Worm (Caenorhabditis elegans): Measurements from ENCODE around the gene pvf-1.

The pvf-1 gene

DNA sequence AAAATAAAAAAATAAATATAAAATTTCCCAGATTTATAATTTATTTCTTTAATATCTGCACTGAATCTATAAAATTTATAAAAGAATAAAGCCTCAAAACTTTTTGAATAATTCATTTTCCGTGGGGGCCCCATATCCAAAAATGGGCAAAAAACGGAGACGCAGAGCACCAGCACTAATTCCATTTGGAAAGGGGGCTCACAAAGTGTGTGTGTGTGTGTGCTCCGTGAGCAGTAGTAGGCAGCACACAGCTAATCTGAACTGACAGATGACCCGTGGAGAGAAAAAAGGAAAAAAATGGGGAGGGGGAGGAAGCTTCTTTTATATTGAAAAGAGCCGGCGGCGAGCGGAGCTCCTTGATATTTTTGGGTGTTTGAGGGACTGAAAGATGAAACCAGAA lies 32.2 kb downstream of the pvf-1 start:
- TF ChIP-seq tbx-37 (GFP tag; conservative IDR thresholded peaks at IDR 0.05) = no peak
- TF ChIP-seq ama-1 (optimal IDR thresholded peaks at IDR 0.05) = no peak
- TF ChIP-seq scrt-1 (GFP tag; IDR thresholded peaks at IDR 0.05) = no peak
- TF ChIP-seq hmg-4 (GFP tag; optimal IDR thresholded peaks at IDR 0.05) = no peak
- no peak for TF ChIP-seq aly-1 (tag; optimal IDR thresholded peaks at IDR 0.05)
- TF ChIP-seq pes-1 (GFP tag; IDR thresholded peaks at IDR 0.05) = no peak
- no peak for TF ChIP-seq sea-1 (GFP tag; conservative IDR thresholded peaks at IDR 0.05)
- TF ChIP-seq ets-7 (tag; optimal IDR thresholded peaks at IDR 0.05) = no peak
- no peak for TF ChIP-seq hnd-1 (tag; optimal IDR thresholded peaks at IDR 0.05)
- no peak for TF ChIP-seq ceh-36 (tag; optimal IDR thresholded peaks at IDR 0.05)
- no peak for TF ChIP-seq F13C5.2 (tag; optimal IDR thresholded peaks at IDR 0.05)
- TF ChIP-seq B0310.2 (tag; optimal IDR thresholded peaks at IDR 0.05) = no peak
- no peak for TF ChIP-seq ceh-13 (GFP tag; optimal IDR thresholded peaks at IDR 0.05)
- no peak for TF ChIP-seq flt-1 (GFP tag; IDR thresholded peaks at IDR 0.05)
- no peak for TF ChIP-seq hmbx-1 (tag; optimal IDR thresholded peaks at IDR 0.05)
- TF ChIP-seq tra-4 (tag; optimal IDR thresholded peaks at IDR 0.05) = no peak
- no peak for TF ChIP-seq tbx-11 (GFP tag; IDR thresholded peaks at IDR 0.05)

DNA sequence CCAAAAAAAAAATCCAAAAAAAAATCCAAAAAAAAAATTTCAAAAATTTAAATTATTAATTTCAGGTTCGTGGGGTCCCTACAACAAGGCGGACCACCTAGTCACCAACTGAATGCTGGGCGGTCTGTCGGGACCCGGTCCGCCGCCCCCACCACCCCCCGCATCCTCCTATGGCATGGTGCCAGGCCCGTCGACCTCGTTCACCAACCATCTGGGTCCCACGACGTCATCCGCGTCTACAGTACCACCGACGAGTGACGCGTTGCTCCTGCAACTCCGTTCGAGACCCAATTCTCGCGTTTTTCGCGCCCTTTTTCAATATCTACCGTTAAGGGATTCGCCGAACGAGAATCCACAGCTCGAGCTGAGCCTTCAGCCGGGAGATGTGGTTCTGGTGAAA lies 35.1 kb downstream of the pvf-1 start:
- no peak for TF ChIP-seq tbx-11 (GFP tag; IDR thresholded peaks at IDR 0.05)
- TF ChIP-seq ets-7 (tag; optimal IDR thresholded peaks at IDR 0.05) = no peak
- no peak for TF ChIP-seq sea-1 (GFP tag; conservative IDR thresholded peaks at IDR 0.05)
- TF ChIP-seq ama-1 (optimal IDR thresholded peaks at IDR 0.05) = no peak
- no peak for TF ChIP-seq ceh-36 (tag; optimal IDR thresholded peaks at IDR 0.05)

DNA sequence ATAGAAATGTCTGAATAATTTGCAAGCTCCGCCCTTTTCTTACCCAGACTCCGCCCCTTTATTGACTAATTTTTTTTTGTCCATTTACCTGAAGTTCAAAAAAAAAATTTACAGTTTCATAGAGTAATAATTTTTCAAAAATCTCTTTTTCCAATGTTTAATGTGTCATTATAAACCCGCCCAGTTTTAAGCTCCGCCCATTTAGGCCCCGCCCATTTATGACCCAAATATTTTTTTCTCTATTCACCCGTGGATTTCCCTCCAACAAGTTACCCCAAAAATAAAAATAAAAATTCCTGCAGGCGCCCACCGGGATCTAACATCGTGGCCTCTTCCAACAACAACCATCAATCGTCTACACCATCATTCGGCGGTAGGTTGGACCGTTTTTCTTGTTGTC lies 36.1 kb downstream of the pvf-1 start, which contains the start of gene rimb-1:
TSS of gene rimb-1 (plus strand) at position 301 of the 400 bp plus-strand sequence.
- no peak for TF ChIP-seq flt-1 (GFP tag; IDR thresholded peaks at IDR 0.05)
- no peak for TF ChIP-seq ama-1 (optimal IDR thresholded peaks at IDR 0.05)
- TF ChIP-seq B0310.2 (tag; optimal IDR thresholded peaks at IDR 0.05) = no peak

DNA sequence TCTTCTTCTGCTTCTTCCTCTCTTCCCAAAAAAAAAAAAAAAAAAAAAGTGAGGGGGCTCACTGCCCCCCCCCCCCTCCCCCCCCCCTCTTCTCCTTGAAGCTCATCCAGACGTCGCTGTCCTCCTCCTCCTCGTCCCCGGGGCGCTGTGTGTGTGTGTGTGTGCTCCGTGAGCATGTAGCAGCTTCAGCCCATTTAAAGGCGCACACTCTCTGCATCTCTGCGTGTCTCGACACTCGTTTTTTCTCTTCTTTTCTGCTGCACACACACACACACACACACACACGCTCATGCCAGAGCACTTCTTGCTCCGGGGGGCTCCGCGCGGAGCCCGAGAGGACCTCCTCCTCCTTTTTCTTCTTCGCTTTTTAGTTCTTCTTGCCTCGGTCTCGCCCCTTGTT lies 38.3 kb downstream of the pvf-1 start:
- TF ChIP-seq sea-1 (GFP tag; conservative IDR thresholded peaks at IDR 0.05) (no peak), ceh-36 (tag; optimal IDR thresholded peaks at IDR 0.05) (no peak), F13C5.2 (tag; optimal IDR thresholded peaks at IDR 0.05) (no peak), B0310.2 (tag; optimal IDR thresholded peaks at IDR 0.05) (no peak)

DNA sequence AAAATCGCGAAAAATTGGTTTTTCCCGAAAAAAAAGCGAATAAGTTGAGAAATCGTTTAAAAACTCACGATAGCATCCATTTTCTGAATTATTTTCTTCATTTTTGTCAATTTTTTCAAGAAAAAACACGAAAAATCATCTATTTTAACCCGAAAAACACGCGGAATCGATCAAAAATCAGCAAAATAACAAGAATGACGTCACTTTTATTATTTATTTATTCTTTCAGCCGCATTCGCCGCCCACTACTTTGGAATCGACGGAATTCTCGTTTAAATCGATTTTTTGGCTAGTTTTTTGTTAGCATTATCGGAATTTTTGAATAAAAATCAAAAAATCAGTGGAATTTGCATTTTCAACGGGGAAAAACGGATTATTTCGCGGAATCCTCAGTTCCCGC lies 46.1 kb downstream of the pvf-1 start, which contains the start of gene Y39A3CL.4:
TSS of gene Y39A3CL.4 (minus strand) at position 101 of the 400 bp plus-strand sequence.
- TF ChIP-seq hnd-1 (tag; optimal IDR thresholded peaks at IDR 0.05) (no peak), B0310.2 (tag; optimal IDR thresholded peaks at IDR 0.05) (no peak), ceh-36 (tag; optimal IDR thresholded peaks at IDR 0.05) (no peak), ets-7 (tag; optimal IDR thresholded peaks at IDR 0.05) (no peak), tra-4 (tag; optimal IDR thresholded peaks at IDR 0.05) (no peak), flt-1 (GFP tag; IDR thresholded peaks at IDR 0.05) (no peak), F13C5.2 (tag; optimal IDR thresholded peaks at IDR 0.05) (no peak), ama-1 (optimal IDR thresholded peaks at IDR 0.05) (no peak), aly-1 (tag; optimal IDR thresholded peaks at IDR 0.05) (no peak), pes-1 (GFP tag; IDR thresholded peaks at IDR 0.05) (no peak), tbx-11 (GFP tag; IDR thresholded peaks at IDR 0.05) (no peak), ceh-13 (GFP tag; optimal IDR thresholded peaks at IDR 0.05) (no peak), tbx-37 (GFP tag; conservative IDR thresholded peaks at IDR 0.05) (no peak), hmbx-1 (tag; optimal IDR thresholded peaks at IDR 0.05) (no peak), sea-1 (GFP tag; conservative IDR thresholded peaks at IDR 0.05) (no peak), scrt-1 (GFP tag; IDR thresholded peaks at IDR 0.05) (no peak), hmg-4 (GFP tag; optimal IDR thresholded peaks at IDR 0.05) (no peak)

DNA sequence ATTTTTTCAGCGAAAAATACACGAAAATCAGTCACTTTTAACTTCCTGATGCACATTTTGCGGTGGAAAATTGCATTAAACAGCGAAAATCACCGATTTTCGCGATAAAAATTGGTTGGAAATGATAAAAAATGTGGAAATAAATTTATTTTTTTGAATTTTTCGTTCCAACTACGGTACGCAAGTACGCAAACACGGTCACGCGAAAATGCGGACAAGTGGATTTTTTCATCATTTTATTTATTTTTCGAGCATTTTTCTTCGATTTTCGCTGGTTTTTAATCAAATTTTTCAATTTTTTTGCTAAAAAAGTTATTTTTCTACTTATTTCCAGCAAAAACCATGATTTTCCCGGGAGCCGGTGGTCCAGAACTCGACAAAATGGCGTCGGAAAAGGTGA lies 46.6 kb downstream of the pvf-1 start, which contains the start of gene Y39A3CL.3:
TSS of gene Y39A3CL.3 (plus strand) at position 335 of the 400 bp plus-strand sequence.
- TF ChIP-seq F13C5.2 (tag; optimal IDR thresholded peaks at IDR 0.05) (peak; percentile 46), B0310.2 (tag; optimal IDR thresholded peaks at IDR 0.05) (no peak)

Measured in whole organism, early embryonic.